Fruit fly (Drosophila melanogaster) whole organism, embryonic: Measurements from ENCODE around the gene CG15818.

Experiments used
- Abd-B ChIP-seq: fragments of 200-800 bp; sonication (Bioruptor generic); optimal IDR thresholded peaks from 2 replicates; lab custom pipeline; 2018; ENCODE audit warnings: missing biosample characterization, mild to moderate bottlenecking, missing genetic modification characterization, moderate library complexity
- B-H1 ChIP-seq: fragments of 200-800 bp; sonication (Bioruptor generic); IDR thresholded peaks from 3 replicates; pipeline ENCODE4 v1.3.6; 2022; ENCODE audit warnings: missing biosample characterization, missing genetic modification characterization
- CG11398 ChIP-seq: fragments of 200-800 bp; sonication (Bioruptor generic); optimal IDR thresholded peaks from 2 replicates; lab custom pipeline; 2016; ENCODE audit warnings: missing biosample characterization, missing genetic modification characterization
- CG12942 ChIP-seq: fragments of 200-800 bp; sonication (Bioruptor generic); optimal IDR thresholded peaks from 3 replicates; lab custom pipeline; 2016; ENCODE audit warnings: missing biosample characterization, missing genetic modification characterization
- CG13123 ChIP-seq: fragments of 200-800 bp; sonication (Bioruptor generic); optimal IDR thresholded peaks from 2 replicates; lab custom pipeline; 2016; ENCODE audit warnings: missing biosample characterization, missing genetic modification characterization
- CG13287 ChIP-seq: fragments of 200-800 bp; sonication (Bioruptor generic); IDR thresholded peaks from 2 replicates; pipeline ENCODE4 v1.3.6; 2022; ENCODE audit warnings: missing biosample characterization, missing genetic modification characterization; ENCODE audit not compliant: partially characterized antibody
- CG13775 ChIP-seq: fragments of 200-800 bp; sonication (Bioruptor generic); optimal IDR thresholded peaks from 3 replicates; lab custom pipeline; 2017; ENCODE audit warnings: missing biosample characterization, mild to moderate bottlenecking, missing genetic modification characterization
- CG14050 ChIP-seq: fragments of 200-800 bp; sonication (Bioruptor generic); IDR thresholded peaks from 3 replicates; pipeline ENCODE4 v1.3.6; 2022; ENCODE audit warnings: missing biosample characterization, missing genetic modification characterization
- CG15514 ChIP-seq: fragments of 200-800 bp; sonication (Bioruptor generic); optimal IDR thresholded peaks from 3 replicates; lab custom pipeline; 2017; ENCODE audit warnings: missing biosample characterization, missing genetic modification characterization, mild to moderate bottlenecking, moderate library complexity, missing genetic modification reagents
- CG17186 ChIP-seq: fragments of 200-800 bp; sonication (Bioruptor generic); optimal IDR thresholded peaks from 3 replicates; lab custom pipeline; 2017; ENCODE audit warnings: missing biosample characterization, missing genetic modification reagents, missing genetic modification characterization
- CG2199 ChIP-seq: fragments of 200-800 bp; sonication (Bioruptor generic); IDR thresholded peaks from 3 replicates; pipeline ENCODE4 v1.3.6; 2022; ENCODE audit warnings: missing biosample characterization, missing genetic modification characterization
- CG2875 ChIP-seq: fragments of 200-800 bp; sonication (Bioruptor generic); optimal IDR thresholded peaks from 2 replicates; lab custom pipeline; 2017; ENCODE audit warnings: missing biosample characterization, mild to moderate bottlenecking, missing genetic modification characterization, missing genetic modification reagents
- CG31441 ChIP-seq: fragments of 200-800 bp; sonication (Bioruptor generic); IDR thresholded peaks from 2 replicates; pipeline ENCODE4 v1.3.6; 2022; ENCODE audit warnings: missing biosample characterization, missing genetic modification characterization
- CG32532 ChIP-seq: fragments of 200-800 bp; sonication (Bioruptor generic); IDR thresholded peaks from 2 replicates; pipeline ENCODE4 v1.3.6; 2022; ENCODE audit warnings: missing biosample characterization, missing genetic modification characterization
- CG6791 ChIP-seq: fragments of 200-800 bp; sonication (Bioruptor generic); IDR thresholded peaks from 3 replicates; pipeline ENCODE4 v1.3.6; 2022; ENCODE audit warnings: missing biosample characterization, missing genetic modification characterization; ENCODE audit not compliant: partially characterized antibody
- CG9727 ChIP-seq: fragments of 200-800 bp; sonication (Bioruptor generic); optimal IDR thresholded peaks from 3 replicates; lab custom pipeline; 2017; ENCODE audit warnings: missing biosample characterization, mild to moderate bottlenecking, missing genetic modification characterization
- CG9797 ChIP-seq: fragments of 200-800 bp; sonication (Bioruptor generic); optimal IDR thresholded peaks from 3 replicates; lab custom pipeline; 2018; ENCODE audit warnings: missing biosample characterization, mild to moderate bottlenecking, missing genetic modification characterization
- CHES-1-like ChIP-seq: fragments of 200-800 bp; sonication (Bioruptor generic); optimal IDR thresholded peaks from 2 replicates; lab custom pipeline; 2016; ENCODE audit warnings: missing biosample characterization, missing genetic modification characterization
- Dbx ChIP-seq: fragments of 200-800 bp; sonication (Bioruptor generic); IDR thresholded peaks from 3 replicates; pipeline ENCODE4 v1.3.6; 2022; ENCODE audit warnings: missing biosample characterization, missing genetic modification characterization
- Ets65A ChIP-seq: fragments of 200-800 bp; sonication (Bioruptor generic); peaks from one replicate; lab custom pipeline; 2016; ENCODE audit warnings: missing biosample characterization, missing genetic modification characterization
- Fer1 ChIP-seq: fragments of 200-800 bp; sonication (Bioruptor generic); optimal IDR thresholded peaks from 2 replicates; lab custom pipeline; 2017; ENCODE audit warnings: missing biosample characterization, mild to moderate bottlenecking, missing genetic modification characterization
- Hey ChIP-seq: fragments of 200-800 bp; sonication (Bioruptor generic); optimal IDR thresholded peaks from 3 replicates; lab custom pipeline; 2018; ENCODE audit warnings: missing biosample characterization, mild to moderate bottlenecking, missing genetic modification characterization
- Hmr ChIP-seq: fragments of 200-800 bp; sonication (Bioruptor generic); optimal IDR thresholded peaks from 3 replicates; lab custom pipeline; 2017; ENCODE audit warnings: mild to moderate bottlenecking, missing biosample characterization, missing genetic modification reagents, missing genetic modification characterization
- NFAT ChIP-seq: fragments of 200-800 bp; sonication (Bioruptor generic); IDR thresholded peaks from 2 replicates; pipeline ENCODE4 v1.3.6; 2022; ENCODE audit warnings: missing biosample characterization, missing genetic modification characterization
- Neu2 ChIP-seq: fragments of 200-800 bp; sonication (Bioruptor generic); optimal IDR thresholded peaks from 3 replicates; lab custom pipeline; 2016; ENCODE audit warnings: missing biosample characterization, missing genetic modification characterization, borderline replicate concordance
- Nf-YB ChIP-seq: fragments of 200-800 bp; sonication (Bioruptor generic); optimal IDR thresholded peaks from 3 replicates; lab custom pipeline; 2019; ENCODE audit warnings: missing biosample characterization, mild to moderate bottlenecking, missing genetic modification characterization, moderate library complexity
- Tbp ChIP-seq: fragments of >200 bp; optimal IDR thresholded peaks from 2 replicates; lab custom pipeline; 2018; ENCODE audit warnings: missing biosample characterization, missing genetic modification characterization
- Vsx1 ChIP-seq: fragments of 200-800 bp; sonication (Bioruptor generic); optimal IDR thresholded peaks from 2 replicates; lab custom pipeline; 2017; ENCODE audit warnings: missing biosample characterization, mild to moderate bottlenecking, missing genetic modification characterization, missing genetic modification reagents
- ara ChIP-seq: fragments of 200-800 bp; sonication (Bioruptor generic); IDR thresholded peaks from 2 replicates; pipeline ENCODE4 v1.3.6; 2022; ENCODE audit warnings: missing biosample characterization, missing genetic modification characterization
- ato ChIP-seq: fragments of 200-800 bp; sonication (Bioruptor generic); IDR thresholded peaks from 2 replicates; pipeline ENCODE4 v1.3.6; 2022; ENCODE audit warnings: missing biosample characterization, missing genetic modification characterization; ENCODE audit not compliant: partially characterized antibody
- caup ChIP-seq: fragments of 200-800 bp; sonication (Bioruptor generic); optimal IDR thresholded peaks from 3 replicates; lab custom pipeline; 2017; ENCODE audit warnings: missing biosample characterization, mild to moderate bottlenecking, missing genetic modification characterization, moderate library complexity; ENCODE audit not compliant: severe bottlenecking
- gce ChIP-seq: fragments of 200-800 bp; sonication (Bioruptor generic); IDR thresholded peaks from 3 replicates; pipeline ENCODE4 v1.3.6; 2022; ENCODE audit warnings: missing biosample characterization, missing genetic modification characterization
- gcm2 ChIP-seq: fragments of 200-800 bp; sonication (Bioruptor generic); optimal IDR thresholded peaks from 2 replicates; lab custom pipeline; 2016; ENCODE audit warnings: missing biosample characterization, missing genetic modification characterization
- hb ChIP-seq: fragments of 200-800 bp; sonication (Bioruptor generic); IDR thresholded peaks from 3 replicates; pipeline ENCODE4 v1.3.6; 2022; ENCODE audit warnings: missing biosample characterization, missing genetic modification characterization; ENCODE audit not compliant: partially characterized antibody
- hbn ChIP-seq: fragments of 200-800 bp; sonication (Bioruptor generic); IDR thresholded peaks from 2 replicates; pipeline ENCODE4 v1.3.6; 2022; ENCODE audit warnings: missing biosample characterization, missing genetic modification characterization; ENCODE audit not compliant: partially characterized antibody
- hth ChIP-seq: fragments of >200 bp; optimal IDR thresholded peaks from 2 replicates; lab custom pipeline; 2017; ENCODE audit warnings: inconsistent platforms
- kah ChIP-seq: fragments of 200-800 bp; sonication (Bioruptor generic); optimal IDR thresholded peaks from 2 replicates; lab custom pipeline; 2018; ENCODE audit warnings: missing biosample characterization, mild to moderate bottlenecking, missing genetic modification characterization
- kay ChIP-seq: fragments of 200-800 bp; sonication (Bioruptor generic); optimal IDR thresholded peaks from 2 replicates; lab custom pipeline; 2016; ENCODE audit warnings: missing biosample characterization, missing genetic modification characterization
- kni ChIP-seq: fragments of 200-800 bp; sonication (Bioruptor generic); optimal IDR thresholded peaks from 3 replicates; lab custom pipeline; 2017; ENCODE audit warnings: mild to moderate bottlenecking, missing biosample characterization, missing genetic modification reagents, missing genetic modification characterization
- lbe ChIP-seq: fragments of 200-800 bp; sonication (Bioruptor generic); optimal IDR thresholded peaks from 2 replicates; lab custom pipeline; 2016; ENCODE audit warnings: missing biosample characterization, mild to moderate bottlenecking, missing genetic modification characterization
- nerfin-1 ChIP-seq: fragments of 200-800 bp; sonication (Bioruptor generic); optimal IDR thresholded peaks from 3 replicates; lab custom pipeline; 2019; ENCODE audit warnings: missing biosample characterization, mild to moderate bottlenecking, missing genetic modification characterization, moderate library complexity
- odd ChIP-seq: fragments of 200-800 bp; sonication (Bioruptor generic); optimal IDR thresholded peaks from 2 replicates; lab custom pipeline; 2017; ENCODE audit warnings: missing biosample characterization, mild to moderate bottlenecking, missing genetic modification characterization
- onecut ChIP-seq: fragments of 200-800 bp; sonication (Bioruptor generic); IDR thresholded peaks from 2 replicates; pipeline ENCODE4 v1.3.6; 2022; ENCODE audit warnings: missing biosample characterization, missing genetic modification characterization
- ranshi ChIP-seq: fragments of 200-800 bp; sonication (Bioruptor generic); IDR thresholded peaks from 2 replicates; pipeline ENCODE4 v1.3.6; 2022; ENCODE audit warnings: missing biosample characterization, missing genetic modification characterization
- sd ChIP-seq: fragments of 200-800 bp; sonication (Bioruptor generic); optimal IDR thresholded peaks from 3 replicates; lab custom pipeline; 2018; ENCODE audit warnings: missing biosample characterization, mild to moderate bottlenecking, missing genetic modification characterization, moderate library complexity
- slp2 ChIP-seq: fragments of 200-800 bp; sonication (Bioruptor generic); optimal IDR thresholded peaks from 2 replicates; lab custom pipeline; 2016; ENCODE audit warnings: missing biosample characterization, missing genetic modification characterization
- ttk ChIP-seq: fragments of 200-800 bp; sonication (Bioruptor generic); IDR thresholded peaks from 2 replicates; pipeline ENCODE4 v2.1.2; 2022; ENCODE audit warnings: missing biosample characterization, missing genetic modification characterization
- unpg ChIP-seq: fragments of 200-800 bp; sonication (Bioruptor generic); optimal IDR thresholded peaks from 3 replicates; lab custom pipeline; 2018; ENCODE audit warnings: missing biosample characterization, mild to moderate bottlenecking, missing genetic modification characterization, moderate library complexity
- wdn ChIP-seq: fragments of 200-800 bp; sonication (Bioruptor generic); IDR thresholded peaks from 2 replicates; pipeline ENCODE4 v1.3.6; 2022; ENCODE audit warnings: missing biosample characterization, missing genetic modification characterization

The CG15818 gene

DNA sequence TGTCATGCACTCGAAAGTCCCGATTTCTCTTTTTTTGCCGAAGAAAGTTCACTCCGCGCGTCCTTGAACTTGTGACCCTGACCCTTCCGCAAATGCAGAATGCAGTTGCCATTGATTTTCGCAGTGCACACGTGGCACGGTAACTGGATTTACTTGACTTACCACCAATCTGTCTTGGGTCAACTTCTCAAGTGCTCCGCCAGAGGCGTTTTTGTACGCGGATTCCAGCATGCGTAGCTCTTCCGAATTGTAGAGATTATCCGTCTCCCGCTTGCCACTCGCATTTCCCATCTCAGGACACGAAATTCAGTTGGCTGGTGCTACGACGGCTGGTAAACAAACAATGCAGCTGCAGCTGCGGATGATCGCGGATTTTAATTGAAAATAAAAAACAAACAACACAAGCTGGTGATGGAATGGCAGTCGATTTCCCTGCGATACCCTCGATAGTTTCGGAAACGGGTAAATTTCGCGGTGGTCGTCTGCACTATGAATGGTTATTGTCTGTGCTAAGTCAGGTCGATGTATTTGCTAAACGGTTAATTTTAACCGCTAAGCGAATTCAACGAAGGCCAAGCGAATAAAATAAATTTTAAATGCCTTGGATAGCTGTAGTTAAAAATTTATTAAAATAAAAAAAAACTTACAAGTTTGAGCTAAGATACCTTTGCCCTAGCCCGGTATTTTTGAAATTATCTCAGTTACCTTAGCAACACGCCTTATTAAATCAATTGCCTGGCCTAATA is 22.7 kb upstream of the CG15818 start, which contains the start of the genes CG5149 and gudu (continued):
- TF ChIP-seq CG6791 (GFP tag; lab: Robert Waterston, UW) = peak; percentile 96
- no peak for TF ChIP-seq wdn (GFP tag; lab: Robert Waterston, UW)
- peak; percentile 30; the same call in 1 of the 2 replicates for TF ChIP-seq CG31441 (GFP tag; lab: Robert Waterston, UW)
- no peak for TF ChIP-seq Hey
- TF ChIP-seq CG13123 (GFP tag; lab: Kevin White, UChicago) = no peak
- 0 out of 3 replicates have a peak, but pooled peaks have one; percentile 34 for TF ChIP-seq Dbx (GFP tag; lab: Robert Waterston, UW)
- TF ChIP-seq ato (GFP tag; lab: Robert Waterston, UW) = peak; percentile 84
- no peak for TF ChIP-seq onecut (GFP tag; lab: Robert Waterston, UW)
- no peak for TF ChIP-seq kah (GFP tag; lab: Kevin White, UChicago)
- TF ChIP-seq CG9797 (GFP tag; lab: Kevin White, UChicago) = peak; percentile 46
- TF ChIP-seq Nf-YB (GFP tag; lab: Kevin White, UChicago) = no peak
- no peak for TF ChIP-seq gce (GFP tag; lab: Robert Waterston, UW)
- no peak for TF ChIP-seq CG12942 (GFP tag; lab: Kevin White, UChicago)
- peak; percentile 85 for TF ChIP-seq hb
- TF ChIP-seq ara = no peak
- peak; percentile 41 for TF ChIP-seq Fer1 (GFP tag; lab: Kevin White, UChicago)
- peak; percentile 78 for TF ChIP-seq CG13775
- peak; percentile 93 for TF ChIP-seq CG13287 (GFP tag; lab: Robert Waterston, UW)
- TF ChIP-seq NFAT = no peak
- no peak for TF ChIP-seq CG11398
- TF ChIP-seq lbe (GFP tag; lab: Kevin White, UChicago) = no peak
- no peak for TF ChIP-seq CG2875
- no peak for TF ChIP-seq B-H1 (GFP tag; lab: Robert Waterston, UW)
- TF ChIP-seq kni = no peak
- TF ChIP-seq Vsx1 (GFP tag; lab: Kevin White, UChicago) = no peak
- TF ChIP-seq gcm2 (GFP tag; lab: Kevin White, UChicago) = no peak
- no peak for TF ChIP-seq odd (GFP tag; lab: Kevin White, UChicago)
- TF ChIP-seq hth (lab: Kevin White, UChicago) = no peak
- TF ChIP-seq ranshi (GFP tag; lab: Robert Waterston, UW) = no peak
- peak; percentile 62 for TF ChIP-seq nerfin-1
- no peak for TF ChIP-seq kay (GFP tag; lab: Kevin White, UChicago)
- no peak for TF ChIP-seq slp2
- TF ChIP-seq Abd-B (GFP tag; lab: Kevin White, UChicago) = no peak
- TF ChIP-seq CG32532 (GFP tag; lab: Robert Waterston, UW) = peak; percentile 51; the same call in 1 of the 2 replicates
- no peak for TF ChIP-seq CG2199 (GFP tag; lab: Robert Waterston, UW)
- TF ChIP-seq Hmr (GFP tag; lab: Kevin White, UChicago) = peak; percentile 57
- no peak for TF ChIP-seq Tbp (GFP tag; lab: Kevin White, UChicago)
- TF ChIP-seq Neu2 = peak; percentile 80
- no peak for TF ChIP-seq unpg (GFP tag; lab: Kevin White, UChicago)
- no peak for TF ChIP-seq CG9727 (GFP tag; lab: Kevin White, UChicago)
- TF ChIP-seq hbn (GFP tag; lab: Robert Waterston, UW) = peak; percentile 87
- TF ChIP-seq ttk (GFP tag; lab: Robert Waterston, UW) = no peak
- no peak for TF ChIP-seq CG17186 (GFP tag; lab: Kevin White, UChicago)
- TF ChIP-seq CHES-1-like (GFP tag; lab: Kevin White, UChicago) = peak; percentile 47
- TF ChIP-seq Ets65A (GFP tag; lab: Kevin White, UChicago) = peak; percentile 49
- no peak for TF ChIP-seq CG14050 (GFP tag; lab: Robert Waterston, UW)
- TF ChIP-seq CG15514 (GFP tag; lab: Kevin White, UChicago) = peak; percentile 65
- TF ChIP-seq sd (tag; lab: Kevin White, UChicago) = no peak
- TF ChIP-seq caup (GFP tag; lab: Kevin White, UChicago) = peak; percentile 6
